Fruit fly (Drosophila melanogaster): Measurements from ENCODE around the gene ppk24.

The ppk24 gene

DNA sequence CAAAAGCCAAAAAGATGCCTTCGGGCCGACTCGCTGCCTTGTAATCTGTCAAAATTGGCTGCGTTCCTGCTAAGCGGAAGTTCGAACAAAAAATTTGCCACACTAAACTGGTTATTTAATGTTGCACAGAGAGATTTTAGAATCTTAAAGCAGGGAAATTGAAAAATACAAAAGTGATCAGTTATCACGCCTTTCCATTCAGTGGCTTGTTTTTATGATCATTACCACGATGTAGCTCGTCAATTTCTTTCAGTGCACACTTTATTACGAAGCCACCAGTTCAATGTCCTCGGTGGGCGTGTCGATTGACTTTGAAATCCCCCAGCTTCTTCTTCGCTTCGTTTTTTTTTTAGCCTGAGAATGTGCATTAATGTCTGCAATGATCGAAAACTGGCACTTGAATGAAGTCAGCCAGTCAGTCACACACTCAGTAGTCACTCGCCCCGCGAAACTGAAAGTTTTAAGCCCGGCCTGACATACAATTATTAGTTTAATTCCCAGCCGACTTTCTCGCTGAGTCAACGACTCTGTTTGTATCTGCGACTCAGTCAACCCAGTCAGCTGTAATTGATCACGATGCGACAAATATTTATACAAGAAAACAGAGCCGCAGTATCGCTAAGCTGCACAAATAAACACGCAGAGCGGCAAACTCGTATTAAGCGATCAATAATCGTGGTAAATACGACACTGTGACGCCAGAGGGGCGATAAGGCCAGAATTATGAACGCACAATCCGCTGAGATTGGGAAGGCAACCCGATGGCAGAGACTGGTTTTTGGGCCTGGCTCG, 43.5 kb downstream of the ppk24 start:
- TF ChIP-seq CG9948 (tag; optimal IDR thresholded peaks at IDR 0.05) (no peak), CG8301 (tag; optimal IDR thresholded peaks at IDR 0.05) (peak; percentile 22), CG15710 (tag; optimal IDR thresholded peaks at IDR 0.05) (no peak), Pif1A (GFP tag; optimal IDR thresholded peaks at IDR 0.05) (peak; percentile 21), Snoo (tag; optimal IDR thresholded peaks at IDR 0.05) (peak; percentile 61), CG14655 (GFP tag; optimal IDR thresholded peaks at IDR 0.05) (peak; percentile 41)

DNA sequence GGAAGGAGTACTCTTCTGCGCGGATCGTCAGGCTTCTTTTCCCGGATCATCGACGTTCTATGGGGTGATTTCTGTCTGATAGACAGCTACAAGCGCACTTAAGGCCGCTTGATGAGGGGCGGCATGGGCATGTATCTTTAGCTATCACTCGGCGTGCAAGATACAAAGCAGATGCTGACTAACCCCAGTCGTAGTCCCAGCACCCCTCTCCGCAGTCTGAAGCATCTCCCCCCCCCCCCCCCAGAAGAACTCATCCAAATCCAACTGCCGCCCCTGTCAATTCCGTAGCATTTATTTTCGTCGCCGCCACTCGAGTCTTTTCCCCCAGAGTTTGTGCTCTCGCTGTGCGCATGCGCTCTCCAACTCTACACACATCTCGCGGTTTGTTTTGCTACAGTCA, 44.8 kb downstream of the ppk24 start:
- TF ChIP-seq CG34367 (tag; optimal IDR thresholded peaks at IDR 0.05), result no peak
- TF ChIP-seq Snoo (tag; optimal IDR thresholded peaks at IDR 0.05), result no peak
- TF ChIP-seq CG9948 (tag; optimal IDR thresholded peaks at IDR 0.05), result no peak
- no peak for TF ChIP-seq D1 (tag; optimal IDR thresholded peaks at IDR 0.05)
- no peak for TF ChIP-seq CG17806 (tag; optimal IDR thresholded peaks at IDR 0.05)
- TF ChIP-seq CG13204 (GFP tag; optimal IDR thresholded peaks at IDR 0.05), result peak; percentile 45
- TF ChIP-seq gl (tag; optimal IDR thresholded peaks at IDR 0.05), result no peak
- TF ChIP-seq rn (GFP tag; IDR thresholded peaks at IDR 0.05), result no peak
- TF ChIP-seq Pif1B (GFP tag; optimal IDR thresholded peaks at IDR 0.05), result no peak
- TF ChIP-seq Ets98B (GFP tag; IDR thresholded peaks at IDR 0.05), result 0 out of 2 replicates have a peak, but pooled peaks have one; percentile 20
- TF ChIP-seq CG4496 (GFP tag; IDR thresholded peaks at IDR 0.05), result peak; percentile 31; the same call in 1 of the 3 replicates
- no peak for TF ChIP-seq CG14655 (GFP tag; optimal IDR thresholded peaks at IDR 0.05)
- TF ChIP-seq CG15710 (tag; optimal IDR thresholded peaks at IDR 0.05), result no peak
- TF ChIP-seq CG32121 (GFP tag; IDR thresholded peaks at IDR 0.05), result no peak
- TF ChIP-seq CG10348 (GFP tag; IDR thresholded peaks at IDR 0.05), result no peak
- TF ChIP-seq CG12605 (GFP tag; IDR thresholded peaks at IDR 0.05), result no peak
- no peak for TF ChIP-seq Pif1A (GFP tag; optimal IDR thresholded peaks at IDR 0.05)
- no peak for TF ChIP-seq EcR (GFP tag; optimal IDR thresholded peaks at IDR 0.05)
- no peak for TF ChIP-seq CG8301 (tag; optimal IDR thresholded peaks at IDR 0.05)
- TF ChIP-seq fd96Ca (GFP tag; IDR thresholded peaks at IDR 0.05), result peak; percentile 20; the same call in 1 of the 3 replicates
- TF ChIP-seq CG8159 (tag; optimal IDR thresholded peaks at IDR 0.05), result no peak

dm6 chr3R:31310883-31311397, 45.4 kb downstream of the ppk24 start, which contains the start of gene CG34347:
TSS of gene CG34347 (plus strand) at chr3R:31311157.
- TF ChIP-seq CG8301 (tag; optimal IDR thresholded peaks at IDR 0.05) (no peak), Pif1A (GFP tag; optimal IDR thresholded peaks at IDR 0.05) (peak; percentile 6), CG10348 (GFP tag; IDR thresholded peaks at IDR 0.05) (no peak), fd96Ca (GFP tag; IDR thresholded peaks at IDR 0.05) (no peak), CG8159 (tag; optimal IDR thresholded peaks at IDR 0.05) (peak; percentile 73), CG15710 (tag; optimal IDR thresholded peaks at IDR 0.05) (no peak), CG13204 (GFP tag; optimal IDR thresholded peaks at IDR 0.05) (peak; percentile 73), CG32121 (GFP tag; IDR thresholded peaks at IDR 0.05) (peak; percentile 36; the same call in 1 of the 2 replicates), CG34367 (tag; optimal IDR thresholded peaks at IDR 0.05) (no peak), rn (GFP tag; IDR thresholded peaks at IDR 0.05) (no peak), CG14655 (GFP tag; optimal IDR thresholded peaks at IDR 0.05) (no peak), Snoo (tag; optimal IDR thresholded peaks at IDR 0.05) (peak; percentile 22), Ets98B (GFP tag; IDR thresholded peaks at IDR 0.05) (peak; percentile 60; the same call in 1 of the 2 replicates), CG4496 (GFP tag; IDR thresholded peaks at IDR 0.05) (peak; percentile 57), gl (tag; optimal IDR thresholded peaks at IDR 0.05) (no peak), CG12605 (GFP tag; IDR thresholded peaks at IDR 0.05) (peak; percentile 43), CG9948 (tag; optimal IDR thresholded peaks at IDR 0.05) (no peak), CG17806 (tag; optimal IDR thresholded peaks at IDR 0.05) (no peak), Pif1B (GFP tag; optimal IDR thresholded peaks at IDR 0.05) (peak; percentile 30), EcR (GFP tag; optimal IDR thresholded peaks at IDR 0.05) (peak; percentile 18), D1 (tag; optimal IDR thresholded peaks at IDR 0.05) (no peak)

DNA sequence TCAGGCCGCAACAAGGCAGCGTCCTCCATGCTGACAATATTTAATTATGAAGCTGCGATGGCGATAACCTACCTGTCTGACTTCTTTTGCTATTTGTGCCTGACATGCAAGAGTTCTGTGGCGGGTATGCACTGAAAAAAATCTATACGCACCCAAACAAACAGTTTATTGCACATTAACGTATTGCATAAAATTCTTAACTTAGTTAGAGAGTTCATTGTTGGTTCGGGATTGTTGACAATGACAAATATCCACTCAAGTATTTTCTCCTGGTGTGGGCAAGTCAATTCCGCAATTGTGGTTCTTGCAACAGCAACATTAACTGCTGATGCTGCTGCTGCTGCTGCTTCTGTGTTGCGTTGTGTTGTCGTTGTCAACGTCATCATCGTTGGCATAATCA, 46.8 kb downstream of the ppk24 start:
- TF ChIP-seq Ets98B (GFP tag; IDR thresholded peaks at IDR 0.05) (peak; percentile 67), CG32121 (GFP tag; IDR thresholded peaks at IDR 0.05) (no peak; the same call in 1 of the 2 replicates), rn (GFP tag; IDR thresholded peaks at IDR 0.05) (no peak), CG8159 (tag; optimal IDR thresholded peaks at IDR 0.05) (peak; percentile 71), CG13204 (GFP tag; optimal IDR thresholded peaks at IDR 0.05) (peak; percentile 9), CG34367 (tag; optimal IDR thresholded peaks at IDR 0.05) (peak; percentile 66), CG14655 (GFP tag; optimal IDR thresholded peaks at IDR 0.05) (peak; percentile 81), CG9948 (tag; optimal IDR thresholded peaks at IDR 0.05) (peak; percentile 65), CG12605 (GFP tag; IDR thresholded peaks at IDR 0.05) (0 out of 2 replicates have a peak, but pooled peaks have one; percentile 8), CG10348 (GFP tag; IDR thresholded peaks at IDR 0.05) (no peak), CG17806 (tag; optimal IDR thresholded peaks at IDR 0.05) (peak; percentile 68), CG15710 (tag; optimal IDR thresholded peaks at IDR 0.05) (peak; percentile 68), Pif1A (GFP tag; optimal IDR thresholded peaks at IDR 0.05) (no peak), CG4496 (GFP tag; IDR thresholded peaks at IDR 0.05) (peak; percentile 83; the same call in 2 of the 3 replicates), EcR (GFP tag; optimal IDR thresholded peaks at IDR 0.05) (no peak), Pif1B (GFP tag; optimal IDR thresholded peaks at IDR 0.05) (peak; percentile 4), CG8301 (tag; optimal IDR thresholded peaks at IDR 0.05) (peak; percentile 83), D1 (tag; optimal IDR thresholded peaks at IDR 0.05) (no peak), gl (tag; optimal IDR thresholded peaks at IDR 0.05) (peak; percentile 47), Snoo (tag; optimal IDR thresholded peaks at IDR 0.05) (no peak), fd96Ca (GFP tag; IDR thresholded peaks at IDR 0.05) (peak; percentile 75; the same call in 2 of the 3 replicates)

dm6 chr3R:31314477-31314876, 48.9 kb downstream of the ppk24 start:
- TF ChIP-seq CG10348 (GFP tag; IDR thresholded peaks at IDR 0.05), result no peak
- TF ChIP-seq CG17806 (tag; optimal IDR thresholded peaks at IDR 0.05), result no peak
- peak; percentile 78; the same call in 2 of the 3 replicates for TF ChIP-seq fd96Ca (GFP tag; IDR thresholded peaks at IDR 0.05)
- TF ChIP-seq Snoo (tag; optimal IDR thresholded peaks at IDR 0.05), result no peak
- TF ChIP-seq CG34367 (tag; optimal IDR thresholded peaks at IDR 0.05), result no peak
- TF ChIP-seq CG12605 (GFP tag; IDR thresholded peaks at IDR 0.05), result 0 out of 2 replicates have a peak, but pooled peaks have one; percentile 31
- no peak for TF ChIP-seq CG13204 (GFP tag; optimal IDR thresholded peaks at IDR 0.05)
- TF ChIP-seq gl (tag; optimal IDR thresholded peaks at IDR 0.05), result no peak
- TF ChIP-seq CG14655 (GFP tag; optimal IDR thresholded peaks at IDR 0.05), result peak; percentile 84
- TF ChIP-seq CG4496 (GFP tag; IDR thresholded peaks at IDR 0.05), result peak; percentile 71
- peak; percentile 72 for TF ChIP-seq Ets98B (GFP tag; IDR thresholded peaks at IDR 0.05)
- peak; percentile 11 for TF ChIP-seq Pif1B (GFP tag; optimal IDR thresholded peaks at IDR 0.05)
- TF ChIP-seq CG8301 (tag; optimal IDR thresholded peaks at IDR 0.05), result peak; percentile 86
- 0 out of 2 replicates have a peak, but pooled peaks have one; percentile 37 for TF ChIP-seq CG32121 (GFP tag; IDR thresholded peaks at IDR 0.05)
- TF ChIP-seq EcR (GFP tag; optimal IDR thresholded peaks at IDR 0.05), result no peak
- TF ChIP-seq D1 (tag; optimal IDR thresholded peaks at IDR 0.05), result no peak
- peak; percentile 68 for TF ChIP-seq Pif1A (GFP tag; optimal IDR thresholded peaks at IDR 0.05)
- TF ChIP-seq CG8159 (tag; optimal IDR thresholded peaks at IDR 0.05), result no peak
- TF ChIP-seq CG15710 (tag; optimal IDR thresholded peaks at IDR 0.05), result no peak
- TF ChIP-seq rn (GFP tag; IDR thresholded peaks at IDR 0.05), result peak; percentile 43; the same call in 1 of the 2 replicates
- TF ChIP-seq CG9948 (tag; optimal IDR thresholded peaks at IDR 0.05), result no peak

Data from whole organism, pupa.